Worm (Caenorhabditis elegans): ENCODE results near the gene Y59C2A.2.

DNA sequence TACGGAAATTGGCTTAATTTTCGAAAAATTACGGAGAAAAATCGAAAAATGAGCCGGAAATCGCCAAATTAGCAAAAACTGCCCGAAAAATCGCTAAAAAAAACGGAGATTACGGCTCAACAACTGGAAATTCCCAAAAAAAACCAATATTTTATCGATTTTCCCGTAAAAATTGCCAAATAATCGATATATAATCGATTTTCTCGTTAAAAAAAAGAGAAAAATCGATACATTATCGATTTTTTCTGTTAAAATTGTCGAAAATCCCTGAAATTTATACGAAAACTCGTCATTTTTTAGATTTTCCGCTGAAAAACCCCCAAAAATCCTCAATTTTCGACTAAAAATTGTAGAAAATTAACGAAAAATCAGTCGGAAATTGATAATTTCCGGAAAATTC, 32.4 kb upstream of the Y59C2A.2 start:
- TF ChIP-seq ZK546.5 (tag; optimal IDR thresholded peaks at IDR 0.05) (no peak), ceh-82 (tag; optimal IDR thresholded peaks at IDR 0.05) (no peak), lin-1 (GFP tag; IDR thresholded peaks at IDR 0.05) (no peak), unc-39 (tag; optimal IDR thresholded peaks at IDR 0.05) (no peak), zag-1 (tag; optimal IDR thresholded peaks at IDR 0.05) (no peak), jun-1 (tag; optimal IDR thresholded peaks at IDR 0.05) (no peak), ama-1 (optimal IDR thresholded peaks at IDR 0.05) (no peak), nhr-111 (GFP tag; optimal IDR thresholded peaks at IDR 0.05) (no peak), daf-19 (GFP tag; conservative IDR thresholded peaks at IDR 0.05) (no peak)
